Fruit fly (Drosophila melanogaster) whole organism, embryonic: ENCODE results near the gene Ugt37A2.

Source experiments
- CG14860 ChIP-seq: fragments of 200-800 bp; sonication (Bioruptor generic); IDR thresholded peaks from 3 replicates; pipeline ENCODE4 v1.3.6; 2022; ENCODE audit warnings: missing biosample characterization, missing genetic modification characterization; ENCODE audit not compliant: partially characterized antibody
- CG18619 ChIP-seq: fragments of 200-800 bp; sonication (Bioruptor generic); optimal IDR thresholded peaks from 3 replicates; lab custom pipeline; 2017; ENCODE audit warnings: missing biosample characterization, mild to moderate bottlenecking, missing genetic modification characterization
- CG34422 ChIP-seq: fragments of 200-800 bp; sonication (Bioruptor generic); IDR thresholded peaks from 3 replicates; pipeline ENCODE4 v1.3.6; 2022; ENCODE audit warnings: missing biosample characterization, missing genetic modification characterization
- h ChIP-seq: fragments of >200 bp; optimal IDR thresholded peaks from 2 replicates; lab custom pipeline; 2017
- hb ChIP-seq: fragments of 200-800 bp; sonication (Bioruptor generic); IDR thresholded peaks from 3 replicates; pipeline ENCODE4 v1.3.6; 2022; ENCODE audit warnings: missing biosample characterization, missing genetic modification characterization; ENCODE audit not compliant: partially characterized antibody

- TF ChIP-seq CG34422 (GFP tag; lab: Robert Waterston, UW) (no peak), CG18619 (no peak), h (lab: Kevin White, UChicago) (no peak), CG14860 (GFP tag; lab: Robert Waterston, UW) (no peak), hb (no peak)
Measured at dm6 chr3R:12716251-12716650, 23.2 kb upstream of the Ugt37A2 start.
